Worm (Caenorhabditis elegans) whole organism, early embryonic: ENCODE results near the gene cct-8.

Source experiments
- ama-1 ChIP-seq: fragments of 150-350 bp; optimal IDR thresholded peaks from 2 replicates; lab custom pipeline; 2014
- ets-7 ChIP-seq: sonication (generic microtip); optimal IDR thresholded peaks from 2 replicates; lab custom pipeline; 2016; ENCODE audit warnings: missing genotype, missing genetic modification characterization, missing compliant biosample characterization
- flt-1 ChIP-seq: fragments of 200-800 bp; sonication (Bioruptor generic); IDR thresholded peaks from 2 replicates; pipeline ENCODE4 v1.3.6; 2022; ENCODE audit warnings: missing genetic modification characterization, missing compliant biosample characterization
- hnd-1 ChIP-seq: sonication (generic microtip); optimal IDR thresholded peaks from 2 replicates; lab custom pipeline; 2016; ENCODE audit warnings: missing genetic modification characterization, missing compliant biosample characterization
- pes-1 ChIP-seq: fragments of 200-800 bp; sonication (Bioruptor generic); IDR thresholded peaks from 2 replicates; pipeline ENCODE4 v1.3.6; 2022; ENCODE audit warnings: missing genetic modification reagents, missing genetic modification characterization, missing compliant biosample characterization
- tbx-11 ChIP-seq: fragments of 200-800 bp; sonication (Bioruptor generic); IDR thresholded peaks from 2 replicates; pipeline ENCODE4 v1.3.6; 2022; ENCODE audit warnings: missing genetic modification characterization, missing compliant biosample characterization

DNA sequence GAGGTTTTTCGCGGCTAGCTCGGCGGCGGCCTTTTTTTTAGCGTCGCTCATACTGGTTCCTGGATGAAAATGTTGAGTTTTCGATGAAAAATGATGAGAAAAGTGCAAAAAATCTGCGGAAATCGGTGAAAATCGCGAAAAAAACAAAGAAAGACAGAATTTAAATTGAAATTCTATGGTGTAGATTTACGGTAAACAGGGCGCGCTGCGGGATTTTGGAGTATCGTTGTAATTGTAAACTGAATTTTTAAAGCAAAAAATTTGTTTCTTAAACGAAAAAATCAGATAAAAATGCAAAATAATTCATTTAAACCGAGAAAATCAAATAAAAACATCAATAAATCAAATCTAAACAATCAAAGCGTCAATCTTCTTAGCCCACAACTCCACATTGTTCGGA lies 39.0 kb downstream of the cct-8 start, which contains the start of gene dcap-1:
- TF ChIP-seq flt-1 (GFP tag; lab: Robert Waterston, UW) (no peak), ama-1 (lab: Kevin White, UChicago) (no peak), ets-7 (no peak), pes-1 (GFP tag; lab: Robert Waterston, UW) (no peak), hnd-1 (no peak), tbx-11 (GFP tag; lab: Robert Waterston, UW) (no peak)
